Worm (Caenorhabditis elegans): ENCODE results near the gene F38B7.17.

DNA sequence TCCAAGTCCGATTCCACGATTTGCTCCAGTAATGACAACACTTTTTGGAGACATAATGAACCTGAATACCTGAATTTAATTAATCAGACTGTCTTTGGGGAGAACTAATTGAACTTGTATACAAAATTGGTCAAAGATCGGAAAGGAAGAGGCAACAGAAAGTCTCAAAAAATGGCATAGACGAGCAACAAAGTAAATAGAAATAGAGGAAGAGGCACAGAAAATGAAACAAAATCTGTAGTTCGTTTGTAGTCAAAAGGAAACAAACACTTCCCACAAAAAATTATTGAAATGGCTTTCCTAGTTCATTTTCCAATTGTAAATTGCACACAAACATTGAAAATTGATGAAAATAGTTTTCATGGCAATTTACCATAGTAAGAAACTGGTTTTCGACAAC is 34.1 kb downstream of the F38B7.17 start, which contains the start of gene C55A6.6:
- TF ChIP-seq W03F9.2 (tag; optimal IDR thresholded peaks at IDR 0.05) (no peak), him-1 (tag; optimal IDR thresholded peaks at IDR 0.05) (no peak)
